Worm (Caenorhabditis elegans) whole organism, late embryonic: Measurements from ENCODE around the gene R04F11.5.

Experiments used
- ceh-24 ChIP-seq: sonication (generic microtip); optimal IDR thresholded peaks from 2 replicates; lab custom pipeline; 2016; ENCODE audit warnings: mild to moderate bottlenecking, missing genetic modification characterization, missing compliant biosample characterization
- madf-2 ChIP-seq: sonication (generic microtip); optimal IDR thresholded peaks from 2 replicates; lab custom pipeline; 2017; ENCODE audit warnings: missing genetic modification characterization, missing compliant biosample characterization
- pag-3 ChIP-seq: sonication (generic microtip); optimal IDR thresholded peaks from 2 replicates; lab custom pipeline; 2016; ENCODE audit warnings: missing compliant biosample characterization, missing genetic modification characterization, borderline replicate concordance

DNA sequence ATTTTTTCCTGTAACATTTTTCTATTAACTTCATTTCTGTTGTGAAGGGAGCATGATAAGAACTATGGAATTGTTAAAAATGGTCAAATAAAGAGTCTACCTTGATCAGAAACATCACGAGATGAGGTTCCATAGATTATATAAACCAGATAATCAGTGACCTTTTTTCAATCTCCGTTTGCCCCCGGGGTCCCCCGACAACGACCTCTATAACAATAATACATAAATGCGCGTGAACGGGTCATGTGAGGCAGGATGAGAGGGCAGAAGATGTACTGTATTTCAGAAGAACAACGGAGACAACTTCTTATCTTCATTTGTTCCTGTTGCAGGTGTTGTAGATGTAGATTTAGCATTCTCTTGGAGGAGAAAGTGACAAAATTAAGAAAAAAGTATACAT is 34.0 kb upstream of the R04F11.5 start:
- TF ChIP-seq ceh-24 (tag; lab: Kevin White, UChicago) (no peak), madf-2 (tag; lab: Kevin White, UChicago) (no peak), pag-3 (tag; lab: Kevin White, UChicago) (no peak)
